Fruit fly (Drosophila melanogaster) whole organism, embryonic: ENCODE results near the gene Rbp.

Source experiments
- Abd-B ChIP-seq: fragments of 200-800 bp; sonication (Bioruptor generic); optimal IDR thresholded peaks from 2 replicates; lab custom pipeline; 2018; ENCODE audit warnings: missing biosample characterization, mild to moderate bottlenecking, missing genetic modification characterization, moderate library complexity
- Antp ChIP-seq: fragments of 200-800 bp; sonication (Bioruptor generic); optimal IDR thresholded peaks from 3 replicates; lab custom pipeline; 2016; ENCODE audit warnings: missing biosample characterization, missing genetic modification characterization
- CG13624 ChIP-seq: fragments of 200-800 bp; sonication (Bioruptor generic); optimal IDR thresholded peaks from 2 replicates; lab custom pipeline; 2016; ENCODE audit warnings: missing biosample characterization, missing genetic modification characterization
- CG14710 ChIP-seq: fragments of 200-800 bp; sonication (Bioruptor generic); optimal IDR thresholded peaks from 3 replicates; lab custom pipeline; 2019; ENCODE audit warnings: missing biosample characterization, mild to moderate bottlenecking, missing genetic modification characterization, moderate library complexity
- CG1603 ChIP-seq: fragments of 200-800 bp; sonication (Bioruptor generic); optimal IDR thresholded peaks from 2 replicates; lab custom pipeline; 2019; ENCODE audit warnings: missing biosample characterization, mild to moderate bottlenecking, missing genetic modification characterization, moderate library complexity
- CG1647 ChIP-seq: fragments of 200-800 bp; sonication (Bioruptor generic); optimal IDR thresholded peaks from 3 replicates; lab custom pipeline; 2016; ENCODE audit warnings: missing biosample characterization, missing genetic modification characterization
- CG16813 ChIP-seq: fragments of 200-800 bp; sonication (Bioruptor generic); IDR thresholded peaks from 3 replicates; pipeline ENCODE4 v1.3.6; 2022; ENCODE audit warnings: missing biosample characterization, missing genetic modification characterization; ENCODE audit not compliant: partially characterized antibody
- CG17186 ChIP-seq: fragments of 200-800 bp; sonication (Bioruptor generic); optimal IDR thresholded peaks from 3 replicates; lab custom pipeline; 2017; ENCODE audit warnings: missing biosample characterization, missing genetic modification reagents, missing genetic modification characterization
- CG2120 ChIP-seq: fragments of 200-800 bp; sonication (Bioruptor generic); optimal IDR thresholded peaks from 3 replicates; lab custom pipeline; 2016; ENCODE audit warnings: missing biosample characterization, missing genetic modification characterization
- CG30020 ChIP-seq: fragments of 200-800 bp; optimal IDR thresholded peaks from 2 replicates; lab custom pipeline; 2019; ENCODE audit warnings: missing biosample characterization, mild to moderate bottlenecking, missing genetic modification characterization, moderate library complexity
- CG3995 ChIP-seq: fragments of 200-800 bp; sonication (Bioruptor generic); optimal IDR thresholded peaks from 3 replicates; lab custom pipeline; 2016; ENCODE audit warnings: missing biosample characterization, missing genetic modification characterization
- CG9437 ChIP-seq: fragments of 200-800 bp; sonication (Bioruptor generic); optimal IDR thresholded peaks from 2 replicates; lab custom pipeline; 2018; ENCODE audit warnings: missing biosample characterization, mild to moderate bottlenecking, missing genetic modification characterization
- CG9727 ChIP-seq: fragments of 200-800 bp; sonication (Bioruptor generic); optimal IDR thresholded peaks from 3 replicates; lab custom pipeline; 2017; ENCODE audit warnings: missing biosample characterization, mild to moderate bottlenecking, missing genetic modification characterization
- Dad ChIP-seq: fragments of 200-800 bp; sonication (Bioruptor generic); optimal IDR thresholded peaks from 3 replicates; lab custom pipeline; 2016; ENCODE audit warnings: missing biosample characterization, missing genetic modification characterization
- Dbx ChIP-seq: fragments of 200-800 bp; sonication (Bioruptor generic); IDR thresholded peaks from 3 replicates; pipeline ENCODE4 v1.3.6; 2022; ENCODE audit warnings: missing biosample characterization, missing genetic modification characterization
- Doc3 ChIP-seq: fragments of 200-800 bp; sonication (Bioruptor generic); IDR thresholded peaks from 3 replicates; pipeline ENCODE4 v1.3.6; 2022; ENCODE audit warnings: missing biosample characterization, missing genetic modification characterization; ENCODE audit not compliant: partially characterized antibody
- E2f2 ChIP-seq: fragments of 200-800 bp; sonication (Bioruptor generic); IDR thresholded peaks from 2 replicates; pipeline ENCODE4 v1.3.6; 2022; ENCODE audit warnings: missing biosample characterization, missing genetic modification characterization
- Hmr ChIP-seq: fragments of 200-800 bp; sonication (Bioruptor generic); optimal IDR thresholded peaks from 3 replicates; lab custom pipeline; 2017; ENCODE audit warnings: mild to moderate bottlenecking, missing biosample characterization, missing genetic modification reagents, missing genetic modification characterization
- Med ChIP-seq: fragments of 200-800 bp; sonication (Bioruptor generic); peaks from one replicate; lab custom pipeline; 2016; ENCODE audit warnings: missing biosample characterization, missing genetic modification characterization, mild to moderate bottlenecking, inconsistent platforms, moderate library complexity
- Meics ChIP-seq: fragments of 200-800 bp; sonication (Bioruptor generic); optimal IDR thresholded peaks from 2 replicates; lab custom pipeline; 2017; ENCODE audit warnings: missing biosample characterization, mild to moderate bottlenecking, missing genetic modification characterization
- Myb ChIP-seq: fragments of 200-800 bp; sonication (Bioruptor generic); optimal IDR thresholded peaks from 2 replicates; lab custom pipeline; 2016; ENCODE audit warnings: missing biosample characterization, missing genetic modification characterization
- Nf-YC ChIP-seq: fragments of 200-800 bp; optimal IDR thresholded peaks from 3 replicates; lab custom pipeline; 2019; ENCODE audit warnings: missing biosample characterization, mild to moderate bottlenecking, missing genetic modification characterization, moderate library complexity
- NfI ChIP-seq: fragments of 200-800 bp; sonication (Bioruptor generic); optimal IDR thresholded peaks from 3 replicates; lab custom pipeline; 2018; ENCODE audit warnings: missing biosample characterization, mild to moderate bottlenecking, missing genetic modification characterization, moderate library complexity
- Opbp ChIP-seq: fragments of 200-800 bp; sonication (Bioruptor generic); IDR thresholded peaks from 3 replicates; pipeline ENCODE4 v1.3.6; 2022; ENCODE audit warnings: missing biosample characterization, missing genetic modification characterization; ENCODE audit not compliant: partially characterized antibody
- PHDP ChIP-seq: fragments of 200-800 bp; sonication (Bioruptor generic); optimal IDR thresholded peaks from 3 replicates; lab custom pipeline; 2018; ENCODE audit warnings: missing biosample characterization, mild to moderate bottlenecking, missing genetic modification characterization, moderate library complexity
- Pdp1 ChIP-seq, 2 experiments: fragments of 200-800 bp; sonication (Bioruptor generic); optimal IDR thresholded peaks; 3 replicates each; lab custom pipeline; 2016; ENCODE audit warnings: missing biosample characterization in 2 of 2, missing genetic modification characterization in 2 of 2, mild to moderate bottlenecking in 1 of 2, moderate library complexity in 1 of 2
- Rfx ChIP-seq: fragments of 200-800 bp; sonication (Bioruptor generic); IDR thresholded peaks from 2 replicates; pipeline ENCODE4 v1.3.6; 2022; ENCODE audit warnings: missing biosample characterization, missing genetic modification characterization
- Rx ChIP-seq: fragments of 200-800 bp; sonication (Bioruptor generic); IDR thresholded peaks from 2 replicates; pipeline ENCODE4 v1.3.6; 2022; ENCODE audit warnings: missing biosample characterization, missing genetic modification characterization
- YL-1 ChIP-seq: fragments of 200-800 bp; sonication (Bioruptor generic); optimal IDR thresholded peaks from 3 replicates; lab custom pipeline; 2017; ENCODE audit warnings: missing biosample characterization, mild to moderate bottlenecking, missing genetic modification characterization
- cad ChIP-seq: fragments of >200 bp; optimal IDR thresholded peaks from 2 replicates; lab custom pipeline; 2017; ENCODE audit warnings: missing biosample characterization, missing genetic modification characterization
- dpn ChIP-seq, 2 experiments: fragments of 200-800 bp; sonication (Bioruptor generic); optimal IDR thresholded peaks; 3 replicates each; lab custom pipeline; 2016; ENCODE audit warnings: missing biosample characterization in 2 of 2, missing genetic modification characterization in 2 of 2
- emc ChIP-seq: fragments of 200-800 bp; sonication (Bioruptor generic); optimal IDR thresholded peaks from 2 replicates; lab custom pipeline; 2016; ENCODE audit warnings: missing biosample characterization, missing genetic modification characterization
- en ChIP-seq: fragments of 200-800 bp; sonication (Bioruptor generic); optimal IDR thresholded peaks from 2 replicates; lab custom pipeline; 2016; ENCODE audit warnings: missing biosample characterization, missing genetic modification characterization
- ewg ChIP-seq: fragments of 200-800 bp; sonication (Bioruptor generic); optimal IDR thresholded peaks from 3 replicates; lab custom pipeline; 2017; ENCODE audit warnings: mild to moderate bottlenecking, missing biosample characterization, missing genetic modification reagents, missing genetic modification characterization
- gce ChIP-seq: fragments of 200-800 bp; sonication (Bioruptor generic); IDR thresholded peaks from 3 replicates; pipeline ENCODE4 v1.3.6; 2022; ENCODE audit warnings: missing biosample characterization, missing genetic modification characterization
- ham ChIP-seq: fragments of 200-800 bp; sonication (Bioruptor generic); IDR thresholded peaks from 2 replicates; pipeline ENCODE4 v1.3.6; 2022; ENCODE audit warnings: missing biosample characterization, missing genetic modification characterization
- knrl ChIP-seq: fragments of 200-800 bp; sonication (Bioruptor generic); IDR thresholded peaks from 3 replicates; pipeline ENCODE4 v1.3.6; 2022; ENCODE audit warnings: missing biosample characterization, missing genetic modification characterization; ENCODE audit not compliant: partially characterized antibody
- lmd ChIP-seq: fragments of 200-800 bp; sonication (Bioruptor generic); IDR thresholded peaks from 2 replicates; pipeline ENCODE4 v1.3.6; 2022; ENCODE audit warnings: missing biosample characterization, missing genetic modification characterization
- mam ChIP-seq: fragments of 200-800 bp; sonication (Bioruptor generic); optimal IDR thresholded peaks from 3 replicates; lab custom pipeline; 2016; ENCODE audit warnings: missing biosample characterization, missing genetic modification characterization
- nerfin-1 ChIP-seq: fragments of 200-800 bp; sonication (Bioruptor generic); optimal IDR thresholded peaks from 3 replicates; lab custom pipeline; 2019; ENCODE audit warnings: missing biosample characterization, mild to moderate bottlenecking, missing genetic modification characterization, moderate library complexity
- pb ChIP-seq: fragments of 200-800 bp; sonication (Bioruptor generic); optimal IDR thresholded peaks from 3 replicates; lab custom pipeline; 2016; ENCODE audit warnings: missing biosample characterization, missing genetic modification characterization
- pzg ChIP-seq: fragments of 200-800 bp; sonication (Bioruptor generic); optimal IDR thresholded peaks from 3 replicates; lab custom pipeline; 2018; ENCODE audit warnings: missing biosample characterization, mild to moderate bottlenecking, missing genetic modification characterization, moderate library complexity
- row ChIP-seq: fragments of 200-800 bp; sonication (Bioruptor generic); IDR thresholded peaks from 3 replicates; pipeline ENCODE4 v1.3.6; 2022; ENCODE audit warnings: missing biosample characterization, missing genetic modification characterization
- sens ChIP-seq: fragments of 200-800 bp; sonication (Bioruptor generic); peaks from one replicate; lab custom pipeline; 2016; ENCODE audit warnings: missing biosample characterization, missing genetic modification characterization
- slp2 ChIP-seq: fragments of 200-800 bp; sonication (Bioruptor generic); optimal IDR thresholded peaks from 2 replicates; lab custom pipeline; 2016; ENCODE audit warnings: missing biosample characterization, missing genetic modification characterization
- sob ChIP-seq: fragments of 200-800 bp; sonication (Bioruptor generic); IDR thresholded peaks from 2 replicates; pipeline ENCODE4 v1.3.6; 2022; ENCODE audit warnings: missing biosample characterization, missing genetic modification characterization
- stwl ChIP-seq: fragments of 200-800 bp; sonication (Bioruptor generic); optimal IDR thresholded peaks from 3 replicates; lab custom pipeline; 2018; ENCODE audit warnings: missing biosample characterization, mild to moderate bottlenecking, missing genetic modification characterization, moderate library complexity
- tin ChIP-seq: fragments of 200-800 bp; sonication (Bioruptor generic); optimal IDR thresholded peaks from 3 replicates; lab custom pipeline; 2016; ENCODE audit warnings: missing biosample characterization, missing genetic modification characterization
- trem ChIP-seq: fragments of 200-800 bp; optimal IDR thresholded peaks from 3 replicates; lab custom pipeline; 2019; ENCODE audit warnings: missing biosample characterization, mild to moderate bottlenecking, missing genetic modification characterization, moderate library complexity
- tx ChIP-seq: fragments of 200-800 bp; sonication (Bioruptor generic); optimal IDR thresholded peaks from 2 replicates; lab custom pipeline; 2016; ENCODE audit warnings: missing biosample characterization, missing genetic modification characterization
- unc-4 ChIP-seq: fragments of 200-800 bp; sonication (Bioruptor generic); IDR thresholded peaks from 2 replicates; pipeline ENCODE4 v1.3.6; 2022; ENCODE audit warnings: missing biosample characterization, missing genetic modification characterization; ENCODE audit not compliant: partially characterized antibody

Gene Rbp

dm6 chr3R:15330472-15330871, 44.0 kb upstream of the Rbp start, which contains the start of gene mRpL9:
mRpL9 (plus strand) TSS chr3R:15330738.
- TF ChIP-seq CG3995 (GFP tag; lab: Kevin White, UChicago) (peak; percentile 95), sob (GFP tag; lab: Robert Waterston, UW) (peak; percentile 43; the same call in 1 of the 2 replicates), Rx (GFP tag; lab: Robert Waterston, UW) (no peak), mam (GFP tag; lab: Kevin White, UChicago) (peak; percentile 40), knrl (peak; percentile 44; the same call in 1 of the 3 replicates), emc (no peak), sens (GFP tag; lab: Kevin White, UChicago) (peak; percentile 47), E2f2 (GFP tag; lab: Robert Waterston, UW) (peak; percentile 70), nerfin-1 (peak; percentile 20), Antp (GFP tag; lab: Kevin White, UChicago) (peak; percentile 17), Doc3 (GFP tag; lab: Robert Waterston, UW) (peak; percentile 34; the same call in 1 of the 3 replicates), pb (GFP tag; lab: Kevin White, UChicago) (no peak), Nf-YC (tag; lab: Kevin White, UChicago) (peak; percentile 26), Rfx (GFP tag; lab: Robert Waterston, UW) (peak; percentile 47; the same call in 1 of the 2 replicates), NfI (GFP tag; lab: Kevin White, UChicago) (peak; percentile 4), Hmr (GFP tag; lab: Kevin White, UChicago) (no peak), unc-4 (GFP tag; lab: Robert Waterston, UW) (peak; percentile 39; the same call in 1 of the 2 replicates), Dad (GFP tag; lab: Kevin White, UChicago) (no peak), Opbp (GFP tag; lab: Robert Waterston, UW) (peak; percentile 38; the same call in 1 of the 3 replicates), CG1647 (GFP tag; lab: Kevin White, UChicago) (no peak), YL-1 (GFP tag; lab: Kevin White, UChicago) (peak; percentile 58), row (GFP tag; lab: Robert Waterston, UW) (peak; percentile 72), Med (GFP tag; lab: Kevin White, UChicago) (peak; percentile 78), cad (no peak), en (GFP tag; lab: Kevin White, UChicago) (no peak), stwl (tag; lab: Kevin White, UChicago) (peak; percentile 48), CG14710 (tag; lab: Kevin White, UChicago) (peak; percentile 64), CG1603 (peak; percentile 61), tx (GFP tag; lab: Kevin White, UChicago) (no peak), dpn (GFP tag; optimal IDR thresholded peaks at IDR 0.05; lab: Kevin White, UChicago) (peak in 1 of 2 experiments; percentile 34), trem (peak; percentile 67), CG2120 (GFP tag; lab: Kevin White, UChicago) (peak; percentile 59), ham (GFP tag; lab: Robert Waterston, UW) (no peak), CG16813 (GFP tag; lab: Robert Waterston, UW) (no peak), Pdp1 (GFP tag; optimal IDR thresholded peaks at IDR 0.05; lab: Kevin White, UChicago) (peak in 1 of 2 experiments; percentile 93), slp2 (GFP tag; lab: Kevin White, UChicago) (no peak), CG13624 (GFP tag; lab: Kevin White, UChicago) (peak; percentile 30), Dbx (GFP tag; lab: Robert Waterston, UW) (no peak), Myb (GFP tag; lab: Kevin White, UChicago) (peak; percentile 77), CG9437 (peak; percentile 90), PHDP (peak; percentile 32), CG9727 (GFP tag; lab: Kevin White, UChicago) (peak; percentile 0), gce (GFP tag; lab: Robert Waterston, UW) (no peak), Abd-B (peak; percentile 91), tin (GFP tag; lab: Kevin White, UChicago) (peak; percentile 20), CG17186 (peak; percentile 51), ewg (GFP tag; lab: Kevin White, UChicago) (no peak), Meics (peak; percentile 6), CG30020 (peak; percentile 31), pzg (GFP tag; lab: Kevin White, UChicago) (peak; percentile 69), lmd (peak; percentile 24; the same call in 1 of the 2 replicates)
